Fruit fly (Drosophila melanogaster) whole organism: ENCODE results near the gene CG11811.

Experiments
- CG8478 ChIP-seq: fragments of >200 bp; optimal IDR thresholded peaks from 2 replicates; lab custom pipeline; 2018; ENCODE audit warnings: inconsistent platforms
- Dll ChIP-seq: fragments of >200 bp; optimal IDR thresholded peaks from 2 replicates; lab custom pipeline; 2017
- EcR ChIP-seq, 2 experiments: fragments of >200 bp; optimal IDR thresholded peaks; 2 replicates each; lab custom pipeline; 2017; ENCODE audit warnings: missing biosample characterization in 2 of 2, missing genetic modification characterization in 2 of 2, missing genetic modification reagents in 2 of 2
- pan ChIP-seq: fragments of >200 bp; optimal IDR thresholded peaks from 2 replicates; lab custom pipeline; 2017
- psq ChIP-seq: fragments of >200 bp; optimal IDR thresholded peaks from 2 replicates; lab custom pipeline; 2017
- usp ChIP-seq: fragments of >200 bp; optimal IDR thresholded peaks from 2 replicates; lab custom pipeline; 2017; ENCODE audit warnings: missing biosample characterization, missing genetic modification characterization, mixed read lengths

DNA sequence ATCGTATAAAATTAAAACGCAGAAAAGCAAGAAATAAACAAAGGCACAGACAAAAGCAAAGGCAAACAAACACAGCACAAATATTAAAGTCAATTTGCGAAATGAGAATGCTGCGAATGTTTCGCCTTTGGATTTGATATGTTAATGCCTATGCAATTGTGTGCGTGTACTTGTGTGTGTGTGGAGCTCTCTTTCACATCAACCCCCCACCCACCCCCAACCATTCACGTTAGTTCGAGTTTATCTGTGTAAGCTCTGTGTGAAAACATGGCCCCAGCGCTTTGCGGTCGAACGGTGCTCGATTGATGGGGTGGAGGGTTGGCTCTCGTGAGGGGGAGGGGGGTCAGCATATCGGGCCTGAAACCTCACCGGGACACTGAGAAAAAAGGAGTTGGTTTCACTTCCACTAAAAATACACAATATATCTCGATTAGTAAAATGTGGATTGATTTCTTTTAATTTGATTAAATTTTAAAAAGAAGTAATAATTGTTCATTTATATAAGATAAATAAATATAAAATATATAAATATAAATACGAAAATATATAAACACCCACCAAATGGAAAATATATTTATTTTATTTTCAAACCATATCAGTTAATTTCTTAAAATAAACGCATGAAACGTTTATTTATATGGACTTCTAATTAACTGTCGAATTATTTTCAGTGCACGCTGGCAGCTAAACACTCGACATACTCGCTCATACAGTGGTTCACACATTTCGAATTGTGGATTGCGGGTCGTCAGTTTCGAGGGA, 47.7 kb downstream of the CG11811 start:
- no peak for TF ChIP-seq pan (lab: Kevin White, UChicago)
- no peak for TF ChIP-seq usp (GFP tag; lab: Kevin White, UChicago)
- peak; percentile 72 for TF ChIP-seq Dll (lab: Kevin White, UChicago)
- TF ChIP-seq psq (lab: Kevin White, UChicago): no peak
- TF ChIP-seq CG8478 (lab: Kevin White, UChicago): no peak
- no peak for TF ChIP-seq EcR (GFP tag; optimal IDR thresholded peaks at IDR 0.05; lab: Kevin White, UChicago)
